Fruit fly (Drosophila melanogaster) whole organism, prepupa: ENCODE data around the gene Ras85D.
A peak's percentile ranks its signal among the peaks of the same experiment; 100 is the strongest.

ENCODE experiments used
- Blimp-1 ChIP-seq: fragments of 200-800 bp; sonication (Bioruptor generic); optimal IDR thresholded peaks from 3 replicates; lab custom pipeline; 2017; ENCODE audit warnings: missing biosample characterization, missing genetic modification characterization, mild to moderate bottlenecking, moderate library complexity, missing genetic modification reagents
- CG10631 ChIP-seq: fragments of 200-800 bp; sonication (Bioruptor generic); optimal IDR thresholded peaks from 2 replicates; lab custom pipeline; 2016; ENCODE audit warnings: missing biosample characterization, missing genetic modification characterization
- CG10669 ChIP-seq: fragments of 200-800 bp; sonication (Bioruptor generic); optimal IDR thresholded peaks from 3 replicates; lab custom pipeline; 2018; ENCODE audit warnings: missing biosample characterization, mild to moderate bottlenecking, missing genetic modification characterization, moderate library complexity
- CG11294 ChIP-seq: fragments of 200-800 bp; sonication (Bioruptor generic); IDR thresholded peaks from 2 replicates; pipeline ENCODE4 v1.3.6; 2022; ENCODE audit warnings: missing biosample characterization, missing genetic modification characterization
- CG11762 ChIP-seq: fragments of 200-800 bp; sonication (Bioruptor generic); optimal IDR thresholded peaks from 3 replicates; lab custom pipeline; 2016; ENCODE audit warnings: missing biosample characterization, missing genetic modification characterization; ENCODE audit not compliant: insufficient read depth
- CG11902 ChIP-seq: fragments of 200-800 bp; sonication (Bioruptor generic); optimal IDR thresholded peaks from 3 replicates; lab custom pipeline; 2016; ENCODE audit warnings: missing biosample characterization, missing genetic modification characterization
- CG15336 ChIP-seq: fragments of 200-800 bp; sonication (Bioruptor generic); IDR thresholded peaks from 2 replicates; pipeline ENCODE4 v1.3.6; 2022; ENCODE audit warnings: missing biosample characterization, missing genetic modification characterization
- CG16779 ChIP-seq: fragments of 200-800 bp; sonication (Bioruptor generic); optimal IDR thresholded peaks from 3 replicates; lab custom pipeline; 2017; ENCODE audit warnings: missing biosample characterization, mild to moderate bottlenecking, missing genetic modification characterization
- CG3032 ChIP-seq: fragments of 200-800 bp; optimal IDR thresholded peaks from 2 replicates; lab custom pipeline; 2019; ENCODE audit warnings: missing biosample characterization, mild to moderate bottlenecking, missing genetic modification characterization, moderate library complexity
- CG31627 ChIP-seq: fragments of 200-800 bp; sonication (Bioruptor generic); optimal IDR thresholded peaks from 3 replicates; lab custom pipeline; 2016; ENCODE audit warnings: missing biosample characterization, missing genetic modification characterization
- CG34406 ChIP-seq: fragments of 200-800 bp; sonication (Bioruptor generic); optimal IDR thresholded peaks from 3 replicates; lab custom pipeline; 2016; ENCODE audit warnings: missing biosample characterization, missing genetic modification characterization
- CG3919 ChIP-seq: fragments of 200-800 bp; sonication (Bioruptor generic); optimal IDR thresholded peaks from 3 replicates; lab custom pipeline; 2016; ENCODE audit warnings: missing biosample characterization, missing genetic modification characterization
- CG4318 ChIP-seq: fragments of 200-800 bp; sonication (Bioruptor generic); optimal IDR thresholded peaks from 3 replicates; lab custom pipeline; 2017; ENCODE audit warnings: missing biosample characterization, mild to moderate bottlenecking, missing genetic modification characterization
- CG6163 ChIP-seq: fragments of 200-800 bp; sonication (Bioruptor generic); IDR thresholded peaks from 3 replicates; pipeline ENCODE4 v1.3.6; 2022; ENCODE audit warnings: missing biosample characterization, missing genetic modification characterization
- CG6276 ChIP-seq: fragments of 200-800 bp; sonication (Bioruptor generic); optimal IDR thresholded peaks from 2 replicates; lab custom pipeline; 2017; ENCODE audit warnings: missing biosample characterization, mild to moderate bottlenecking, missing genetic modification characterization
- CG6792 ChIP-seq: fragments of 200-800 bp; sonication (Bioruptor generic); optimal IDR thresholded peaks from 3 replicates; lab custom pipeline; 2016; ENCODE audit warnings: missing biosample characterization, missing genetic modification characterization
- CG6808 ChIP-seq: fragments of 200-800 bp; sonication (Bioruptor generic); optimal IDR thresholded peaks from 3 replicates; lab custom pipeline; 2017; ENCODE audit warnings: missing biosample characterization, missing genetic modification characterization, mild to moderate bottlenecking, moderate library complexity, missing genetic modification reagents
- CG7368 ChIP-seq: fragments of 200-800 bp; sonication (Bioruptor generic); optimal IDR thresholded peaks from 3 replicates; lab custom pipeline; 2016; ENCODE audit warnings: missing biosample characterization, missing genetic modification characterization
- CG8119 ChIP-seq: fragments of 200-800 bp; sonication (Bioruptor generic); IDR thresholded peaks from 3 replicates; pipeline ENCODE4 v1.3.6; 2022; ENCODE audit warnings: missing biosample characterization, missing genetic modification characterization
- CG8319 ChIP-seq: fragments of 200-800 bp; sonication (Bioruptor generic); optimal IDR thresholded peaks from 3 replicates; lab custom pipeline; 2016; ENCODE audit warnings: missing biosample characterization, missing genetic modification characterization
- CG8632 ChIP-seq: fragments of 200-800 bp; sonication (Bioruptor generic); optimal IDR thresholded peaks from 3 replicates; lab custom pipeline; 2016; ENCODE audit warnings: missing biosample characterization, missing genetic modification characterization
- CG9139 ChIP-seq: fragments of 200-800 bp; sonication (Bioruptor generic); optimal IDR thresholded peaks from 3 replicates; lab custom pipeline; 2017; ENCODE audit warnings: missing biosample characterization, mild to moderate bottlenecking, missing genetic modification characterization
- Eip75B ChIP-seq: fragments of 200-800 bp; sonication (Bioruptor generic); optimal IDR thresholded peaks from 3 replicates; lab custom pipeline; 2016; ENCODE audit warnings: missing biosample characterization, missing genetic modification characterization
- Ets21C ChIP-seq: fragments of 200-800 bp; sonication (Bioruptor generic); optimal IDR thresholded peaks from 3 replicates; lab custom pipeline; 2016; ENCODE audit warnings: missing biosample characterization, missing genetic modification characterization
- Ets96B ChIP-seq: fragments of 200-800 bp; optimal IDR thresholded peaks from 2 replicates; lab custom pipeline; 2019; ENCODE audit warnings: missing biosample characterization, mild to moderate bottlenecking, missing genetic modification characterization, moderate library complexity
- Hr38 ChIP-seq: sonication (Bioruptor generic); optimal IDR thresholded peaks from 2 replicates; lab custom pipeline; 2016; ENCODE audit warnings: missing biosample characterization, missing genetic modification characterization
- Hr39 ChIP-seq: fragments of 200-800 bp; sonication (Bioruptor generic); optimal IDR thresholded peaks from 2 replicates; lab custom pipeline; 2016; ENCODE audit warnings: missing biosample characterization, missing genetic modification characterization
- Hr4 ChIP-seq: fragments of 200-800 bp; sonication (Bioruptor generic); optimal IDR thresholded peaks from 3 replicates; lab custom pipeline; 2016; ENCODE audit warnings: missing biosample characterization, missing genetic modification characterization
- Met ChIP-seq: fragments of 200-800 bp; sonication (Bioruptor generic); optimal IDR thresholded peaks from 3 replicates; lab custom pipeline; 2016; ENCODE audit warnings: missing biosample characterization, missing genetic modification characterization
- OdsH ChIP-seq: fragments of 200-800 bp; sonication (Bioruptor generic); optimal IDR thresholded peaks from 3 replicates; lab custom pipeline; 2016; ENCODE audit warnings: missing biosample characterization, missing genetic modification characterization
- Smox ChIP-seq: fragments of 200-800 bp; sonication (Bioruptor generic); optimal IDR thresholded peaks from 3 replicates; lab custom pipeline; 2016; ENCODE audit warnings: missing biosample characterization, missing genetic modification characterization
- Sox14 ChIP-seq: fragments of 200-800 bp; sonication (Bioruptor generic); optimal IDR thresholded peaks from 3 replicates; lab custom pipeline; 2016; ENCODE audit warnings: missing biosample characterization, missing genetic modification characterization
- Sox15 ChIP-seq: fragments of 200-800 bp; sonication (Bioruptor generic); optimal IDR thresholded peaks from 3 replicates; lab custom pipeline; 2016; ENCODE audit warnings: missing biosample characterization, missing genetic modification characterization
- achi ChIP-seq: fragments of 200-800 bp; sonication (Bioruptor generic); optimal IDR thresholded peaks from 3 replicates; lab custom pipeline; 2016; ENCODE audit warnings: missing biosample characterization, missing genetic modification characterization
- acj6 ChIP-seq: fragments of 200-800 bp; sonication (Bioruptor generic); optimal IDR thresholded peaks from 3 replicates; lab custom pipeline; 2016; ENCODE audit warnings: missing biosample characterization, missing genetic modification characterization
- cyc ChIP-seq: fragments of 200-800 bp; sonication (Bioruptor generic); optimal IDR thresholded peaks from 3 replicates; lab custom pipeline; 2016; ENCODE audit warnings: missing biosample characterization, missing genetic modification characterization
- dsx ChIP-seq: fragments of 200-800 bp; optimal IDR thresholded peaks from 3 replicates; lab custom pipeline; 2019; ENCODE audit warnings: missing biosample characterization, mild to moderate bottlenecking, missing genetic modification characterization, moderate library complexity; ENCODE audit not compliant: poor library complexity, severe bottlenecking
- fd85E ChIP-seq: fragments of 200-800 bp; sonication (Bioruptor generic); optimal IDR thresholded peaks from 3 replicates; lab custom pipeline; 2016; ENCODE audit warnings: missing biosample characterization, missing genetic modification characterization
- fkh ChIP-seq: fragments of 200-800 bp; sonication (Bioruptor generic); optimal IDR thresholded peaks from 3 replicates; lab custom pipeline; 2017; ENCODE audit warnings: missing biosample characterization, mild to moderate bottlenecking, missing genetic modification characterization, moderate library complexity
- lz ChIP-seq: fragments of 200-800 bp; sonication (Bioruptor generic); optimal IDR thresholded peaks from 3 replicates; lab custom pipeline; 2016; ENCODE audit warnings: missing biosample characterization, missing genetic modification characterization
- net ChIP-seq: fragments of 200-800 bp; sonication (Bioruptor generic); optimal IDR thresholded peaks from 3 replicates; lab custom pipeline; 2016; ENCODE audit warnings: missing biosample characterization, missing genetic modification characterization
- pdm3 ChIP-seq: fragments of 200-800 bp; sonication (Bioruptor generic); optimal IDR thresholded peaks from 3 replicates; lab custom pipeline; 2016; ENCODE audit warnings: missing biosample characterization, missing genetic modification characterization
- salr ChIP-seq, 2 experiments: fragments of 200-800 bp; sonication (Bioruptor generic); optimal IDR thresholded peaks; 3 replicates each; lab custom pipeline; 2016 to 2018; ENCODE audit warnings: missing biosample characterization in 2 of 2, missing genetic modification characterization in 2 of 2, mild to moderate bottlenecking in 1 of 2
- spab ChIP-seq: fragments of 200-800 bp; sonication (Bioruptor generic); optimal IDR thresholded peaks from 2 replicates; lab custom pipeline; 2017; ENCODE audit warnings: missing biosample characterization, mild to moderate bottlenecking, missing genetic modification characterization, missing genetic modification reagents
- ss ChIP-seq, 2 experiments: fragments of 200-800 bp; sonication (Bioruptor generic); optimal IDR thresholded peaks; 2 replicates in 1 of 2; 3 replicates in 1 of 2; lab custom pipeline; 2017 to 2018; ENCODE audit warnings: mild to moderate bottlenecking in 2 of 2, missing biosample characterization in 2 of 2, missing genetic modification characterization in 2 of 2, moderate library complexity in 1 of 2
- svp ChIP-seq: fragments of 200-800 bp; sonication (Bioruptor generic); peaks from one replicate; lab custom pipeline; 2016; ENCODE audit warnings: missing biosample characterization, missing genetic modification characterization
- vri ChIP-seq: fragments of 200-800 bp; sonication (Bioruptor generic); optimal IDR thresholded peaks from 3 replicates; lab custom pipeline; 2016; ENCODE audit warnings: missing biosample characterization, mild to moderate bottlenecking, missing genetic modification characterization

Gene Ras85D

DNA sequence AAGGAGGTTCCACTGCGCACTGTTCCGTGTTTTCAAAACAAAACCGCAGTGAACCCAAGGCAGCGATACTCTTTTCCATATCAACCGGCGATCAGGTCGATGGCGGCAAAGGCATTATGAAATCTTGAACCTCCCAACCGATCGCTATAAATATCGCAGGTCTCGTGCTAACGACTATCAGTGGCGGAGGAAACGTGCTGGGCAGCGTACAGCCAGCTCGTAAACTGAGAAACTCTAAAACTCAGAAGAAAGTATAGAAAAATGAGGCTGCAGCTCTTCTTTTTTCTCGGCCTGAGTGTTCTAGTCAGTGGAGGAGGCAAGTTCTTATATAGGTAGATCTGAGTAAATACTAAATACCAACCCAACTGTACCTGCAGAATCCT, 18.2 kb downstream of the Ras85D start, which contains the start of gene phu:
Gene phu, plus strand, starts transcription at position 175 of the 383 bp plus-strand sequence.
- TF ChIP-seq vri (GFP tag; lab: Kevin White, UChicago) (peak; percentile 8), svp (GFP tag; lab: Kevin White, UChicago) (peak; percentile 70), Ets96B (no peak), net (GFP tag; lab: Kevin White, UChicago) (no peak), CG34406 (GFP tag; lab: Kevin White, UChicago) (no peak), CG7368 (GFP tag; lab: Kevin White, UChicago) (no peak)

DNA sequence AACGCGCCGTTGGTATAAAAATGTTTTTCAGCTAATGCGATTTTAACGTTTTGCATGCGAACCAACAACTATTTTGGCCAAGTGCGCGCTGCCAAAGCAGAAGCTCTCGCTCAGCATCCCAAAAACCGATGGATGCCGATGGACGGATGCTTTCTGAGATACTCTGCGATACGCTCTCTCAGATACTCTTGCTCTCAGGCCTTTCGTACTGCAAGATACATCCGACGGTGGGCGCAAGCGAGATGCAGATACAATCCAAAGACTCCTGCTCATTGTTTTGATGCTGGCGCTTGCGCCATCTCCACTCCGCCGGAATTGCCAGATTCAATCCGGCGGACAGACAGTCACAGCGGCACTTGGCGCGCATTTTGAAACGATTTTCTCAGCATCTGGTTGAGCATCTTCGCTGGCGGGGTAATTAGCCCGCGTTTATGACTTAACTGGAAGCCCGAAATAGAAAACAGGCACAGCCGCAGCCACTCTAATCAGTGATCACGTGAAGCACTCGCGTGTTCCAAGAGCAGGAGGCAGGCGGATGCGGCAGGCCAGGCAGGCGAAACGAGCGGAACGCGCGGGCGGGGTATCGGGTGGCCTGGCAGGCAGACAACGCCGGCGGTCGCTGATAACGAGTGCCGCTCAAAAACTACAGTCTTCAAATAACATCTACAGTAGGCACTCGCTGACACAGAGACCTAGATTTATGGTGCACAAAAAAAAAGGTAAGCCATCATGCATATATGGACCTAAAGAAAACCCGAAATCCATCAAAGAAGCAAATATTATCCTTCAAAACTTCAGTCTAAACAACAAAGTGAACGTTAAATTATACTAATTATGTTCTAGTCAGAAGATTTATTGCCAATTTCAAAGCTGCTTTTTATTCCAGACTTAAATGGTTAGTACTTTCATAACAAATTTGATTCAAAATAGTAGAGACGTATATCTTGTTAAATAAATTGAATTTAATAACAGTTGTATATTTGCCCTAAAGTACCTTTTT, 18.9 kb downstream of the Ras85D start, which contains the start of gene CG16779:
Gene CG16779, minus strand, starts transcription at position 51 of the 1,000 bp plus-strand sequence.
- no peak for TF ChIP-seq cyc
- no peak for TF ChIP-seq Hr38 (GFP tag; lab: Kevin White, UChicago)
- peak; percentile 9 for TF ChIP-seq spab
- peak; percentile 2 for TF ChIP-seq net (GFP tag; lab: Kevin White, UChicago)
- peak; percentile 41 for TF ChIP-seq OdsH (GFP tag; lab: Kevin White, UChicago)
- TF ChIP-seq salr (GFP tag; optimal IDR thresholded peaks at IDR 0.05; lab: Kevin White, UChicago), result no peak
- TF ChIP-seq CG6276, result no peak
- TF ChIP-seq CG11762 (GFP tag; lab: Kevin White, UChicago), result no peak
- no peak for TF ChIP-seq CG15336 (GFP tag; lab: Robert Waterston, UW)
- peak; percentile 42 for TF ChIP-seq lz (GFP tag; lab: Kevin White, UChicago)
- TF ChIP-seq Hr4 (GFP tag; lab: Kevin White, UChicago), result peak; percentile 27
- TF ChIP-seq Ets21C, result no peak
- peak; percentile 14 for TF ChIP-seq Sox14 (GFP tag; lab: Kevin White, UChicago)
- TF ChIP-seq CG6163 (GFP tag; lab: Robert Waterston, UW), result no peak
- no peak for TF ChIP-seq dsx (GFP tag; lab: Kevin White, UChicago)
- peak; percentile 22 for TF ChIP-seq fkh
- TF ChIP-seq CG4318, result peak; percentile 2
- TF ChIP-seq CG10669 (GFP tag; lab: Kevin White, UChicago), result peak; percentile 39
- TF ChIP-seq CG11294 (GFP tag; lab: Robert Waterston, UW), result no peak
- TF ChIP-seq CG31627 (GFP tag; lab: Kevin White, UChicago), result peak; percentile 38
- TF ChIP-seq pdm3 (GFP tag; lab: Kevin White, UChicago), result peak; percentile 30
- TF ChIP-seq CG8119 (GFP tag; lab: Robert Waterston, UW), result no peak
- TF ChIP-seq Blimp-1 (GFP tag; lab: Kevin White, UChicago), result no peak
- TF ChIP-seq CG3919 (GFP tag; lab: Kevin White, UChicago), result no peak
- no peak for TF ChIP-seq CG8319 (GFP tag; lab: Kevin White, UChicago)
- no peak for TF ChIP-seq fd85E
- TF ChIP-seq ss (GFP tag; optimal IDR thresholded peaks at IDR 0.05; lab: Kevin White, UChicago), result peak in 1 of 2 experiments; percentile 4
- TF ChIP-seq Sox15 (GFP tag; lab: Kevin White, UChicago), result peak; percentile 46
- TF ChIP-seq CG6808 (GFP tag; lab: Kevin White, UChicago), result no peak
- no peak for TF ChIP-seq CG7368 (GFP tag; lab: Kevin White, UChicago)
- peak; percentile 40 for TF ChIP-seq Met
- peak; percentile 30 for TF ChIP-seq acj6 (GFP tag; lab: Kevin White, UChicago)
- TF ChIP-seq achi, result no peak
- peak; percentile 15 for TF ChIP-seq CG3032 (tag; lab: Kevin White, UChicago)
- no peak for TF ChIP-seq Eip75B (GFP tag; lab: Kevin White, UChicago)
- TF ChIP-seq CG9139 (GFP tag; lab: Kevin White, UChicago), result no peak
- TF ChIP-seq CG11902, result no peak
- TF ChIP-seq CG8632 (GFP tag; lab: Kevin White, UChicago), result no peak
- peak; percentile 39 for TF ChIP-seq Hr39
- TF ChIP-seq Ets96B, result peak; percentile 28
- no peak for TF ChIP-seq CG16779
- peak; percentile 29 for TF ChIP-seq CG6792 (GFP tag; lab: Kevin White, UChicago)
- no peak for TF ChIP-seq CG34406 (GFP tag; lab: Kevin White, UChicago)
- TF ChIP-seq CG10631 (GFP tag; lab: Kevin White, UChicago), result no peak
- peak; percentile 48 for TF ChIP-seq Smox (GFP tag; lab: Kevin White, UChicago)
